Worm (Caenorhabditis elegans): ENCODE results near the gene Y17D7C.2.

- TF ChIP-seq unc-62 (GFP tag; optimal IDR thresholded peaks at IDR 0.05) (no peak), nhr-25 (tag; optimal IDR thresholded peaks at IDR 0.05) (no peak), ztf-4 (tag; optimal IDR thresholded peaks at IDR 0.05) (no peak), nhr-12 (tag; optimal IDR thresholded peaks at IDR 0.05) (no peak), ztf-11 (tag; optimal IDR thresholded peaks at IDR 0.05) (no peak), nhr-11 (tag; optimal IDR thresholded peaks at IDR 0.05) (no peak), snpc-4 (tag; optimal IDR thresholded peaks at IDR 0.05) (no peak)
Observed at ce11 chrV:18721873-18722272, 2.1 kb upstream of the Y17D7C.2 start.
